Worm (Caenorhabditis elegans): Measurements from ENCODE around the gene ZK897.10.

ce11 chrIV:12717531-12717930 is 47.6 kb upstream of the ZK897.10 start, which contains the start of gene C27D8.1:
- TF ChIP-seq flt-1 (GFP tag; IDR thresholded peaks at IDR 0.05) (no peak), med-1 (GFP tag; optimal IDR thresholded peaks at IDR 0.05; ENCODE audit: insufficient read depth) (no peak)
